Worm (Caenorhabditis elegans): Measurements from ENCODE around the gene sel-11.

DNA sequence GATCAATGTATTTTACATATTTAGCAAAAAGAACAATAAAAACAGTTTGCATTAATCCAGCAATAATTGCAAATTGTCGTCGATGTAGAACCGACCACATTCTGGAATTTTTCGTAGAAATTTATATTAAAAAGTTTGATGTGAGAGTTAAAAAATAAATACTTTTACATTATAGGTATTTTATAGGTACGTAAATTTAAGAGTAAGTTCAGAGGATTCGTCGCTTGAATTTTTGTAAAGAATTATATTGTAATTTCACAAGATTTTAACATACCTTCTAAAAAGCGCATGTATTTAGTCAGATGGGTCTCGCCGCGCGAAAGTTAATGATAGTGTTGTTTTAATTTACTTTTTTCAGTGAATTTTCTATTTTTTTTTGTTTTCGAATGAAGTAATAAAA, 37.1 kb upstream of the sel-11 start, which contains the start of gene rhr-2:
- no peak for TF ChIP-seq pqm-1 (tag; optimal IDR thresholded peaks at IDR 0.05)
- no peak for TF ChIP-seq dve-1 (tag; optimal IDR thresholded peaks at IDR 0.05; ENCODE audit: insufficient read depth)
- no peak for TF ChIP-seq ceh-82 (tag; optimal IDR thresholded peaks at IDR 0.05)
- TF ChIP-seq vab-7 (GFP tag; IDR thresholded peaks at IDR 0.05): no peak
- TF ChIP-seq nhr-76 (tag; optimal IDR thresholded peaks at IDR 0.05): no peak
- no peak for TF ChIP-seq aly-2 (tag; optimal IDR thresholded peaks at IDR 0.05)
- no peak for TF ChIP-seq mxl-3 (GFP tag; optimal IDR thresholded peaks at IDR 0.05)
- no peak for TF ChIP-seq daf-16 (GFP tag; optimal IDR thresholded peaks at IDR 0.05)
- TF ChIP-seq daf-16 (tag; optimal IDR thresholded peaks at IDR 0.05): no peak
- no peak for TF ChIP-seq F26F4.8 (GFP tag; conservative IDR thresholded peaks at IDR 0.05)

All from whole organism, L4 larva.